Worm (Caenorhabditis elegans): ENCODE data around the gene tftc-5.

tftc-5 gene

DNA sequence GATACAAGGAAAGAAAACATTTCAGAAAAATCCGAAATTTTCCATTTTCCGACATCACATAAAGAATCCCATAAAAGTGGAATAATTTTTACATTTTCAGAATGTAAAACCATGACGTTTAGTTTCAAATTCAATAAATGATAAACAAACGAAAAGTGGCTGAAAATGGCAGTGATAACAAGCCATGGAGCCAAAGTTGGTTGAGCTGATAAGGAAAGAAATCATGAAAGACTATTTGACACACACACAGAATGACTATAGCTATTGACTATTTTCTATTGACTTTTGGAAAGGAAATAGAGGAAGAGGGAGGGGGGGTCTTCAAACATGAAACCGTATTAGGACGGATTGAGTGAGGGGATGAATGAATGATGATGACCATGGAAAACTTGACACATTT, 17.8 kb downstream of the tftc-5 start:
- TF ChIP-seq ceh-58 (GFP tag; IDR thresholded peaks at IDR 0.05) (no peak), K12H6.12 (tag; optimal IDR thresholded peaks at IDR 0.05) (no peak), egrh-3 (GFP tag; IDR thresholded peaks at IDR 0.05) (no peak), mcd-1 (GFP tag; IDR thresholded peaks at IDR 0.05) (no peak), nhr-80 (tag; optimal IDR thresholded peaks at IDR 0.05) (peak; percentile 87)

DNA sequence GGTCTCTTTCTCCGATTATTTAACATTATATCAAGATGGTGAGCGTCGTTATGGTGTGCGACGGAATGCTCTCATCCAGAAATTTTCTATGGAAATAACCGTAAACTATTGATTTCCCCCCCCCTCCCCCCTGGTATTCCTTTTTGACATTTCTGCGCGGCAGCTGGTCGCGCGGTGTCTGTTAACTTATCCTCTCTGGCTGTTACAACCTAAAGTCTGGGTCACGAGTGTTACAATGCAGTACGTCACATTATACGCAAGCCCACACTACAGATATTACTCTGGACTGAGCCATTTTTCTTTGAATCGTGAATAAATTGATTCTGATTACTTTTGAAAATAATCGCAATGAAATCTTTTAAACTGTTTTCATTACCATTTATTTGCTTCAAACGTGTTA, 27.2 kb downstream of the tftc-5 start:
- no peak for TF ChIP-seq nhr-90 (tag; optimal IDR thresholded peaks at IDR 0.05)
- no peak for TF ChIP-seq aptf-3 (GFP tag; IDR thresholded peaks at IDR 0.05)
- no peak for TF ChIP-seq rec-8 (tag; optimal IDR thresholded peaks at IDR 0.05)
- no peak for TF ChIP-seq Y67H2A.10 (GFP tag; conservative IDR thresholded peaks at IDR 0.05)
- no peak for TF ChIP-seq F39B2.1 (GFP tag; IDR thresholded peaks at IDR 0.05)
- TF ChIP-seq ztf-26 (tag; optimal IDR thresholded peaks at IDR 0.05) = no peak
- no peak for TF ChIP-seq rcor-1 (GFP tag; IDR thresholded peaks at IDR 0.05)
- no peak for TF ChIP-seq snpc-4 (GFP tag; optimal IDR thresholded peaks at IDR 0.05)
- no peak for TF ChIP-seq snpc-4 (tag; optimal IDR thresholded peaks at IDR 0.05)
- no peak for TF ChIP-seq B0035.1 (tag; optimal IDR thresholded peaks at IDR 0.05)
- no peak for TF ChIP-seq pha-4 (tag; optimal IDR thresholded peaks at IDR 0.05)
- TF ChIP-seq Y53G8AR.9 (GFP tag; conservative IDR thresholded peaks at IDR 0.05) = no peak
- TF ChIP-seq him-1 (tag; optimal IDR thresholded peaks at IDR 0.05) = no peak
- no peak for TF ChIP-seq nhr-80 (tag; optimal IDR thresholded peaks at IDR 0.05)
- TF ChIP-seq F22D6.2 (tag; optimal IDR thresholded peaks at IDR 0.05) = no peak
- TF ChIP-seq T26A5.8 (tag; optimal IDR thresholded peaks at IDR 0.05) = no peak
- no peak for TF ChIP-seq athp-1 (tag; optimal IDR thresholded peaks at IDR 0.05)
- TF ChIP-seq egl-18 (GFP tag; IDR thresholded peaks at IDR 0.05) = no peak

DNA sequence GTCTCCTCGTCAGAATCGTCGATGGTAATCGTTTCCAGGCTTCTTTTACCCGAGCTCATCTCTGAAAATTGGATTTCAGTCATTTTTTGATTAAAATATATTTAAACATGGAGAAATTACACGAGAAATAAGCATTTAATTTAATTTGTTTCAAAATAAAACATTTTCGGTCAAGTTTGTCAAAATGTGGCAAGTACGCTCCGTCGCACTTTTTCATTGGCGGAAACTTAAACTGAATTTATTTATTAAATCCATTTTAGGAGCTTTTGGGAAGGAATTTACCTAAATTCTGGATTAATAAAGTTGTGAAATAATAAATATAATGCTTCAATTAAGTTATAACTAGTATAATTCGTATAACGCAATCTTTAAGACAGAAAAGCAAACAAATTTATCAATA, 35.9 kb downstream of the tftc-5 start, which contains the start of gene rcq-5:
Gene rcq-5 (minus strand): TSS at position 83 of the 400 bp plus-strand sequence.
- TF ChIP-seq hmg-1.2 (GFP tag; IDR thresholded peaks at IDR 0.05) (no peak), unc-62 (GFP tag; optimal IDR thresholded peaks at IDR 0.05) (no peak), dpl-1 (GFP tag; optimal IDR thresholded peaks at IDR 0.05) (peak; percentile 34), efl-1 (GFP tag; optimal IDR thresholded peaks at IDR 0.05) (peak; percentile 64), lin-35 (GFP tag; optimal IDR thresholded peaks at IDR 0.05) (peak in 1 of 3 experiments; percentile 58), him-1 (tag; optimal IDR thresholded peaks at IDR 0.05) (no peak), lin-54 (GFP tag; optimal IDR thresholded peaks at IDR 0.05) (peak; percentile 57), rcor-1 (GFP tag; IDR thresholded peaks at IDR 0.05) (no peak), mcd-1 (GFP tag; IDR thresholded peaks at IDR 0.05) (peak; percentile 78)

DNA sequence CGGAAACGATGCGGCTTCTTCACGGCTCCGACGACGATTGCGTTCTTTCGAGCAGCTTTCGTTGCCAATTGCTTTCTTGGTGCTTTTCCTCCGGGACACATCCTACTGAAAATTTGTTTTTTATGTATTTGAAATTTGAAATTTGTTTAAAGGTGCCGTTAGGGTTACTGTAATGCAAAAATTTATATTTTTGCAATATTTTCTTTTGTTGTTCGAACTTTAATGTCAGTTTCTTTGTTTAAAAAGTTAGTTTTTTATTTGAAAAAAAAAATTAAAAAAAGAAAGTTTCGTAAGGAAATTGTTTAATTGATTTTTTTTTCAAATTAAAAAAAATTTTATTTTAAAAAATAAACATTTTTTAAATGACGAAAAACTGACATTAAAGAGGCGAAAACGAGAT, 36.7 kb downstream of the tftc-5 start, which contains the start of gene his-69:
Gene his-69 (minus strand): TSS at position 101 of the 400 bp plus-strand sequence.
- no peak for TF ChIP-seq zim-3 (tag; optimal IDR thresholded peaks at IDR 0.05)
- no peak for TF ChIP-seq ccch-3 (GFP tag; optimal IDR thresholded peaks at IDR 0.05)
- TF ChIP-seq Y95B8A.8 (GFP tag; IDR thresholded peaks at IDR 0.05) = no peak

DNA sequence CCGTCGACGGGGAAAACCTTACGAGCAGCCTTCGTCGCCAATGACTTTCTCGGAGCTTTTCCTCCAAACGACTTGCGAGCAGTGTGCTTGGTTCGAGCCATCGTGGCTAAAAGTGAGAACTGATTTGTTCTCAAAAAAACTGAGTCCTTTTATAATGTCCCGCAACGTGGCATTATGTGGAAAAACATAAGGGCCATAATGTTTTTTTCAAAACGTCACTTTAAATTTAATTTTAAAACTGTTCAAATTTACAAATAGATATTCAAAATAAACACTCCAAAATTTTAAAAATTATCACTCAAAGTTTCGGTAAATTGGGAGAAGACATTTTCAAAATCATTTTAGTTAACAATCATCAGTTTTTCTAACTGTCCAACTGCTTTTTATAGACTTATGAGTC, 38.1 kb downstream of the tftc-5 start, which contains the start of gene his-70:
Gene his-70 (minus strand): TSS at position 101 of the 400 bp plus-strand sequence.
- no peak for TF ChIP-seq dox-1 (GFP tag; IDR thresholded peaks at IDR 0.05)
- TF ChIP-seq hmg-20 (GFP tag; IDR thresholded peaks at IDR 0.05) = no peak
- no peak for TF ChIP-seq let-526 (GFP tag; IDR thresholded peaks at IDR 0.05)

Data from whole organism, young adult.